Worm (Caenorhabditis elegans) whole organism, L4 larva: Measurements from ENCODE around the gene rog-1.

Experiments used
- D1046.2 ChIP-seq: fragments of 200-800 bp; sonication (Bioruptor generic); IDR thresholded peaks from 2 replicates; pipeline ENCODE4 v1.3.6; 2022; ENCODE audit warnings: missing genetic modification characterization, missing compliant biosample characterization
- F26F4.8 ChIP-seq: fragments of 200-800 bp; sonication (Bioruptor generic); conservative IDR thresholded peaks from 2 replicates; pipeline ENCODE4 v1.3.6; 2022; ENCODE audit warnings: missing genetic modification characterization, missing compliant biosample characterization
- F37D6.2 ChIP-seq: sonication (generic microtip); optimal IDR thresholded peaks from 2 replicates; lab custom pipeline; 2016; ENCODE audit warnings: mild to moderate bottlenecking, missing genetic modification characterization, missing compliant biosample characterization
- F44E2.7 ChIP-seq: fragments of 200-800 bp; sonication (Bioruptor generic); IDR thresholded peaks from 2 replicates; pipeline ENCODE4 v2.1.2; 2022; ENCODE audit warnings: missing genetic modification characterization, missing compliant biosample characterization
- F49E8.2 ChIP-seq: sonication (generic microtip); optimal IDR thresholded peaks from 2 replicates; lab custom pipeline; 2016; ENCODE audit warnings: missing compliant biosample characterization, mild to moderate bottlenecking, missing genetic modification characterization, borderline replicate concordance
- R02D3.7 ChIP-seq: fragments of 150-350 bp; sonication (generic microtip); optimal IDR thresholded peaks from 3 replicates; lab custom pipeline; 2014; ENCODE audit warnings: missing biosample characterization, missing genetic modification characterization
- Y105C5A.15 ChIP-seq: fragments of 200-800 bp; sonication (Bioruptor generic); IDR thresholded peaks from 2 replicates; pipeline ENCODE4 v1.3.6; 2022; ENCODE audit warnings: missing genetic modification characterization, missing compliant biosample characterization
- Y75B8A.6 ChIP-seq: fragments of 200-800 bp; sonication (Bioruptor generic); IDR thresholded peaks from 2 replicates; pipeline ENCODE4 v1.3.6; 2022; ENCODE audit warnings: missing genetic modification reagents, missing genetic modification characterization, missing compliant biosample characterization
- ZK546.5 ChIP-seq, 2 experiments: sonication (generic microtip); optimal IDR thresholded peaks; 2 replicates each; lab custom pipeline; 2017; ENCODE audit warnings: missing biosample characterization in 2 of 2, missing genetic modification characterization in 2 of 2
- aly-2 ChIP-seq: sonication (generic microtip); optimal IDR thresholded peaks from 2 replicates; lab custom pipeline; 2018; ENCODE audit warnings: missing biosample characterization, missing genetic modification characterization
- ceh-28 ChIP-seq: fragments of 150-350 bp; optimal IDR thresholded peaks from 2 replicates; lab custom pipeline; 2014; ENCODE audit warnings: missing biosample characterization, missing genetic modification reagents, missing genetic modification characterization
- ctbp-1 ChIP-seq: fragments of 200-800 bp; sonication (Bioruptor generic); IDR thresholded peaks from 2 replicates; pipeline ENCODE4 v1.3.6; 2022; ENCODE audit warnings: missing genetic modification reagents, missing genetic modification characterization, missing compliant biosample characterization
- daf-12 ChIP-seq: fragments of 150-350 bp; optimal IDR thresholded peaks from 2 replicates; lab custom pipeline; 2014; ENCODE audit warnings: missing biosample characterization, missing genetic modification reagents, missing genetic modification characterization
- daf-19 ChIP-seq: fragments of 200-800 bp; sonication (Bioruptor generic); conservative IDR thresholded peaks from 2 replicates; pipeline ENCODE4 v1.3.6; 2022; ENCODE audit warnings: missing genetic modification characterization, missing compliant biosample characterization
- dmd-8 ChIP-seq: fragments of 200-800 bp; sonication (Bioruptor generic); IDR thresholded peaks from 2 replicates; pipeline ENCODE4 v1.3.6; 2022; ENCODE audit warnings: missing genetic modification characterization, missing compliant biosample characterization
- dmd-9 ChIP-seq: fragments of 200-800 bp; sonication (Bioruptor generic); IDR thresholded peaks from 2 replicates; pipeline ENCODE4 v1.3.6; 2022; ENCODE audit warnings: missing genetic modification reagents, missing genetic modification characterization, missing compliant biosample characterization
- dpl-1 ChIP-seq: fragments of 150-350 bp; optimal IDR thresholded peaks from 2 replicates; lab custom pipeline; 2014; ENCODE audit warnings: missing biosample characterization, missing genetic modification reagents, missing genetic modification characterization
- duxl-1 ChIP-seq: sonication (generic microtip); optimal IDR thresholded peaks from 2 replicates; lab custom pipeline; 2016; ENCODE audit warnings: mild to moderate bottlenecking, missing genetic modification characterization, moderate library complexity, missing compliant biosample characterization; ENCODE audit not compliant: poor library complexity
- egl-27 ChIP-seq: sonication (generic microtip); optimal IDR thresholded peaks from 3 replicates; lab custom pipeline; 2017; ENCODE audit warnings: missing biosample characterization, missing genetic modification reagents, missing genetic modification characterization
- egl-43 ChIP-seq: fragments of 200-800 bp; sonication (Bioruptor generic); IDR thresholded peaks from 2 replicates; pipeline ENCODE4 v1.3.6; 2022; ENCODE audit warnings: missing genetic modification reagents, missing genetic modification characterization, missing compliant biosample characterization
- fos-1 ChIP-seq: fragments of 150-350 bp; optimal IDR thresholded peaks from 2 replicates; lab custom pipeline; 2014; ENCODE audit warnings: missing biosample characterization, missing genetic modification characterization
- gei-8 ChIP-seq: fragments of 200-800 bp; sonication (Bioruptor generic); optimal IDR thresholded peaks from 2 replicates; lab custom pipeline; 2018; ENCODE audit warnings: mild to moderate bottlenecking, missing genetic modification characterization, missing compliant biosample characterization
- hif-1 ChIP-seq, 2 experiments: sonication (generic microtip); optimal IDR thresholded peaks; 2 replicates each; lab custom pipeline; 2016 to 2017; ENCODE audit warnings: missing compliant biosample characterization in 2 of 2, missing genetic modification characterization in 2 of 2, missing genetic modification reagents in 2 of 2, missing genotype in 2 of 2, mild to moderate bottlenecking in 1 of 2
- jun-1 ChIP-seq: fragments of 150-350 bp; optimal IDR thresholded peaks from 2 replicates; lab custom pipeline; 2014; ENCODE audit warnings: missing biosample characterization, missing genetic modification reagents, missing genetic modification characterization
- lim-7 ChIP-seq: fragments of 200-800 bp; sonication (Bioruptor generic); IDR thresholded peaks from 2 replicates; pipeline ENCODE4 v1.3.6; 2022; ENCODE audit warnings: missing genetic modification characterization, missing compliant biosample characterization
- lin-1 ChIP-seq: fragments of 200-800 bp; sonication (Bioruptor generic); IDR thresholded peaks from 2 replicates; pipeline ENCODE4 v1.3.6; 2022; ENCODE audit warnings: missing genetic modification reagents, missing genetic modification characterization, missing compliant biosample characterization
- lir-3 ChIP-seq: sonication (generic microtip); optimal IDR thresholded peaks from 2 replicates; lab custom pipeline; 2016; ENCODE audit warnings: mild to moderate bottlenecking, missing genetic modification characterization, missing compliant biosample characterization
- madf-5 ChIP-seq, 2 experiments: fragments of 200-800 bp; sonication (Bioruptor generic); IDR thresholded peaks; 2 replicates each; pipeline ENCODE4 v1.3.6; 2022; ENCODE audit warnings: missing compliant biosample characterization in 2 of 2, missing genetic modification characterization in 2 of 2
- madf-9 ChIP-seq: fragments of 200-800 bp; sonication (Bioruptor generic); conservative IDR thresholded peaks from 2 replicates; pipeline ENCODE4 v1.3.6; 2022; ENCODE audit warnings: missing genetic modification reagents, missing genetic modification characterization, missing compliant biosample characterization
- mdl-1 ChIP-seq, 2 experiments: fragments of 150-350 bp in 1 of 2; sonication (generic microtip) in 1 of 2; optimal IDR thresholded peaks; 2 replicates each; lab custom pipeline; 2014 to 2017; ENCODE audit warnings: missing biosample characterization in 2 of 2, missing genetic modification characterization in 2 of 2
- mxl-2 ChIP-seq: fragments of 200-800 bp; sonication (Bioruptor generic); conservative IDR thresholded peaks from 2 replicates; pipeline ENCODE4 v1.3.6; 2022; ENCODE audit warnings: missing genetic modification reagents, missing genetic modification characterization, missing compliant biosample characterization
- mxl-3 ChIP-seq: fragments of 200-800 bp; sonication (Bioruptor generic); optimal IDR thresholded peaks from 2 replicates; lab custom pipeline; 2018; ENCODE audit warnings: mild to moderate bottlenecking, missing genetic modification characterization, missing compliant biosample characterization
- nhr-10 ChIP-seq: fragments of 150-350 bp; optimal IDR thresholded peaks from 2 replicates; lab custom pipeline; 2014; ENCODE audit warnings: missing biosample characterization, missing genetic modification characterization
- nhr-237 ChIP-seq: sonication (generic microtip); optimal IDR thresholded peaks from 2 replicates; lab custom pipeline; 2017; ENCODE audit warnings: missing biosample characterization, missing genetic modification characterization
- nhr-48 ChIP-seq: sonication (generic microtip); optimal IDR thresholded peaks from 2 replicates; lab custom pipeline; 2016; ENCODE audit warnings: mild to moderate bottlenecking, missing genetic modification characterization, missing compliant biosample characterization
- nhr-77 ChIP-seq: fragments of 150-350 bp; optimal IDR thresholded peaks from 2 replicates; lab custom pipeline; 2014; ENCODE audit warnings: missing biosample characterization, missing genetic modification characterization
- pha-4 ChIP-seq, 2 experiments: fragments of 150-350 bp in 1 of 2; fragments of 200-800 bp in 1 of 2; sonication (Bioruptor generic) in 1 of 2; IDR thresholded peaks in 1 of 2; optimal IDR thresholded peaks in 1 of 2; 2 replicates each; pipeline versions ENCODE4 v1.3.6 to Lab custom; 2014 to 2022; ENCODE audit warnings: missing genetic modification characterization in 2 of 2, missing genetic modification reagents in 2 of 2, missing biosample characterization in 1 of 2, missing compliant biosample characterization in 1 of 2
- php-3 ChIP-seq: fragments of 200-800 bp; sonication (Bioruptor generic); IDR thresholded peaks from 2 replicates; pipeline ENCODE4 v1.3.6; 2022; ENCODE audit warnings: missing genetic modification reagents, missing genetic modification characterization, missing compliant biosample characterization
- pqm-1 ChIP-seq: sonication (generic microtip); optimal IDR thresholded peaks from 2 replicates; lab custom pipeline; 2017; ENCODE audit warnings: missing biosample characterization, missing genetic modification characterization
- rbr-2 ChIP-seq: sonication (generic microtip); optimal IDR thresholded peaks from 2 replicates; lab custom pipeline; 2016; ENCODE audit warnings: missing genotype, missing genetic modification characterization, missing compliant biosample characterization
- skn-1 ChIP-seq: fragments of 150-350 bp; optimal IDR thresholded peaks from 2 replicates; lab custom pipeline; 2014; ENCODE audit warnings: missing biosample characterization, missing genetic modification characterization
- tag-97 ChIP-seq: fragments of 200-800 bp; sonication (Bioruptor generic); IDR thresholded peaks from 2 replicates; pipeline ENCODE4 v1.3.6; 2022; ENCODE audit warnings: missing genetic modification characterization, missing compliant biosample characterization
- tra-1 ChIP-seq: fragments of 200-800 bp; sonication (Bioruptor generic); IDR thresholded peaks from 2 replicates; pipeline ENCODE4 v1.3.6; 2022; ENCODE audit warnings: missing genetic modification reagents, missing genetic modification characterization, missing compliant biosample characterization
- unc-130 ChIP-seq: sonication (generic microtip); optimal IDR thresholded peaks from 2 replicates; lab custom pipeline; 2016; ENCODE audit warnings: missing genetic modification reagents, missing genetic modification characterization, missing compliant biosample characterization
- unc-62 ChIP-seq, 3 experiments: fragments of 150-350 bp in 1 of 3; sonication (generic microtip); optimal IDR thresholded peaks in 2 of 3; peaks in 1 of 3; 1 replicate in 1 of 3; 2 replicates in 2 of 3; lab custom pipeline; 2014 to 2017; ENCODE audit warnings: missing biosample characterization in 3 of 3, missing genetic modification characterization in 3 of 3, missing genetic modification reagents in 3 of 3, missing genotype in 1 of 3
- vab-7 ChIP-seq: fragments of 200-800 bp; sonication (Bioruptor generic); IDR thresholded peaks from 2 replicates; pipeline ENCODE4 v1.3.6; 2022; ENCODE audit warnings: missing genetic modification reagents, missing genetic modification characterization, missing compliant biosample characterization
- zag-1 ChIP-seq: fragments of 150-350 bp; optimal IDR thresholded peaks from 2 replicates; lab custom pipeline; 2014; ENCODE audit warnings: missing biosample characterization, missing genetic modification characterization
- zfp-2 ChIP-seq: sonication (generic microtip); optimal IDR thresholded peaks from 2 replicates; lab custom pipeline; 2016; ENCODE audit warnings: mild to moderate bottlenecking, missing genetic modification characterization, missing compliant biosample characterization
- zip-2 ChIP-seq: fragments of 150-350 bp; optimal IDR thresholded peaks from 2 replicates; lab custom pipeline; 2014; ENCODE audit warnings: missing biosample characterization, missing genetic modification characterization
- ztf-11 ChIP-seq: fragments of 150-350 bp; optimal IDR thresholded peaks from 2 replicates; lab custom pipeline; 2014; ENCODE audit warnings: missing biosample characterization, missing genetic modification characterization

Gene rog-1

DNA sequence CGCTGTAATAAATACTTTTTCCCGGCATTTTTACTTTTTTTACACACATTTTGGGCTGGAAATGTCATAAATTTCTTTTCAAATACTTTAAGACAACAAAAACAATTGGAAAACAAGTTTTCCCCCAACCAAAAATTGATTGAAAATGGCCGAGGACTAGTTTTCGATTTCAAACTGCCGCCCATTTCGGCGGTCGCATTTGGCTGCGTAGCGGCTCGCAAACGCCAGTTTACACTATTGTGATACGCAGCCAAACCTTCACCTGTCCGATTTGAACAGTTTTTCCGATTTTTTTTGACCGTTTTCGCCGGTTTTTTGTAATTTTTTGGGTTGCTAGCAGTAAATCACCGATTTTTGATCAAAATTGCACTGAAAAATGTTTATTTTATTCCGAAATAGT, 54.4 kb downstream of the rog-1 start:
- TF ChIP-seq F26F4.8 (no peak), F49E8.2 (tag; lab: Kevin White, UChicago) (peak; percentile 90), Y105C5A.15 (GFP tag; lab: Robert Waterston, UW) (peak; percentile 80; the same call in 1 of the 2 replicates), mdl-1 (tag; optimal IDR thresholded peaks at IDR 0.05; lab: Kevin White, UChicago) (peak; percentile 19 to 67), madf-5 (GFP tag; IDR thresholded peaks at IDR 0.05; lab: Robert Waterston, UW) (peak; percentile 66 to 92; a peak in 2 of 4 replicates), hif-1 (tag; optimal IDR thresholded peaks at IDR 0.05; lab: Kevin White, UChicago) (peak; percentile 64 to 93), egl-27 (no peak), vab-7 (GFP tag; lab: Robert Waterston, UW) (peak; percentile 92), zip-2 (tag; lab: Kevin White, UChicago) (peak; percentile 77), tag-97 (GFP tag; lab: Robert Waterston, UW) (0 out of 2 replicates have a peak, but pooled peaks have one; percentile 49), mxl-3 (GFP tag; lab: Kevin White, UChicago) (peak; percentile 86), F44E2.7 (GFP tag; lab: Robert Waterston, UW) (no peak), ctbp-1 (peak; percentile 88), nhr-48 (tag; lab: Kevin White, UChicago) (peak; percentile 82), dmd-9 (GFP tag; lab: Robert Waterston, UW) (peak; percentile 83), D1046.2 (GFP tag; lab: Robert Waterston, UW) (peak; percentile 90), duxl-1 (tag; lab: Kevin White, UChicago) (peak; percentile 83), unc-130 (peak; percentile 95), F37D6.2 (tag; lab: Kevin White, UChicago) (peak; percentile 90), nhr-77 (tag; lab: Kevin White, UChicago) (peak; percentile 97), ztf-11 (tag; lab: Kevin White, UChicago) (no peak), skn-1 (no peak), lin-1 (GFP tag; lab: Robert Waterston, UW) (peak; percentile 86), dpl-1 (GFP tag; lab: Kevin White, UChicago) (peak; percentile 99), php-3 (GFP tag; lab: Robert Waterston, UW) (peak; percentile 92), rbr-2 (tag; lab: Kevin White, UChicago) (peak; percentile 96), mxl-2 (GFP tag; lab: Robert Waterston, UW) (0 out of 2 replicates have a peak, but pooled peaks have one; percentile 46), ZK546.5 (tag; optimal IDR thresholded peaks at IDR 0.05; lab: Kevin White, UChicago) (peak; percentile 89 to 98), lim-7 (GFP tag; lab: Robert Waterston, UW) (peak; percentile 71), zag-1 (tag; lab: Kevin White, UChicago) (no peak), daf-19 (GFP tag; lab: Robert Waterston, UW) (no peak), fos-1 (tag; lab: Kevin White, UChicago) (no peak), madf-9 (GFP tag; lab: Robert Waterston, UW) (peak; percentile 95), gei-8 (GFP tag; lab: Kevin White, UChicago) (peak; percentile 69), aly-2 (peak; percentile 21), pqm-1 (tag; lab: Kevin White, UChicago) (peak; percentile 40), Y75B8A.6 (GFP tag; lab: Robert Waterston, UW) (peak; percentile 64; the same call in 1 of the 2 replicates), zfp-2 (tag; lab: Kevin White, UChicago) (peak; percentile 98), tra-1 (GFP tag; lab: Robert Waterston, UW) (peak; percentile 95), nhr-10 (tag; lab: Kevin White, UChicago) (peak; percentile 82), ceh-28 (tag; lab: Kevin White, UChicago) (no peak), pha-4 (GFP tag; IDR thresholded peaks at IDR 0.05; lab: Robert Waterston, UW) (peak; percentile 95), pha-4 (tag; optimal IDR thresholded peaks at IDR 0.05; lab: Kevin White, UChicago) (peak; percentile 7), egl-43 (GFP tag; lab: Robert Waterston, UW) (peak; percentile 92), lir-3 (tag; lab: Kevin White, UChicago) (peak; percentile 1), unc-62 (GFP tag; optimal IDR thresholded peaks at IDR 0.05 in 1 of 2; lab: Kevin White, UChicago) (peak in 1 of 2 experiments; percentile 97), unc-62 (tag; optimal IDR thresholded peaks at IDR 0.05; lab: Kevin White, UChicago) (no peak), daf-12 (tag; lab: Kevin White, UChicago) (no peak), nhr-237 (no peak), R02D3.7 (no peak), jun-1 (tag; lab: Kevin White, UChicago) (peak; percentile 82), dmd-8 (peak; percentile 50; the same call in 1 of the 2 replicates)
